Worm (Caenorhabditis elegans): Measurements from ENCODE around the gene col-164.

DNA sequence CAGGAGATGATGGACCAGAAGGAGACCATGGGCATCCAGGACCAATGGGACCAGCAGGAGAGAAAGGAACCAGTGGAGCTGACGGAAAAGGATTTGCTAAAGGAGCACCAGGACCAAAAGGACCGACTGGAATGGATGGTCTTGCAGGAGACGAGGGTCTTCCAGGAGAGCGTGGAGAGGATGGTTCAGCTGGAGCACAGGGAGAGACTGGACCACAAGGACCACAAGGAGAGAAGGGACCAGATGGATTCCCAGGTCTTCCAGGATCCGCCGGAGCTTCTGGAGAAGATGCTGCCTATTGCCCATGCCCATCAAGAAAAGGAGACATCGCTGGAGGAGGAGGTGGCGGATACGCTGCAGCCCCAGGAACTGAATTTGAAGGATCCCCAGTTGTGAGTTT lies 825 bp downstream of the col-164 start:
- TF ChIP-seq skn-1 (tag; optimal IDR thresholded peaks at IDR 0.05): no peak
- no peak for TF ChIP-seq jun-1 (tag; optimal IDR thresholded peaks at IDR 0.05)
- no peak for TF ChIP-seq ceh-82 (tag; optimal IDR thresholded peaks at IDR 0.05)
- no peak for TF ChIP-seq mdl-1 (tag; optimal IDR thresholded peaks at IDR 0.05)
- no peak for TF ChIP-seq elt-3 (tag; optimal IDR thresholded peaks at IDR 0.05)
- no peak for TF ChIP-seq ceh-16 (tag; optimal IDR thresholded peaks at IDR 0.05)
- TF ChIP-seq pqm-1 (tag; optimal IDR thresholded peaks at IDR 0.05): no peak
- no peak for TF ChIP-seq unc-39 (tag; optimal IDR thresholded peaks at IDR 0.05)
- TF ChIP-seq nhr-25 (tag; optimal IDR thresholded peaks at IDR 0.05): no peak
- TF ChIP-seq snpc-4 (tag; optimal IDR thresholded peaks at IDR 0.05): no peak
- no peak for TF ChIP-seq nfya-1 (tag; optimal IDR thresholded peaks at IDR 0.05; ENCODE audit: insufficient read depth)
- TF ChIP-seq nhr-11 (tag; optimal IDR thresholded peaks at IDR 0.05): no peak
- no peak for TF ChIP-seq fos-1 (tag; optimal IDR thresholded peaks at IDR 0.05)
- TF ChIP-seq ceh-28 (tag; optimal IDR thresholded peaks at IDR 0.05): no peak

Measured in whole organism, L3 larva.